Worm (Caenorhabditis elegans) whole organism, midembryonic: Measurements from ENCODE around the gene fbxa-192.

Source experiments
- cog-1 ChIP-seq: sonication (generic microtip); optimal IDR thresholded peaks from 2 replicates; lab custom pipeline; 2016; ENCODE audit warnings: missing genetic modification characterization, missing compliant biosample characterization
- flt-1 ChIP-seq: fragments of 200-800 bp; sonication (Bioruptor generic); IDR thresholded peaks from 2 replicates; pipeline ENCODE4 v1.3.6; 2022; ENCODE audit warnings: missing genetic modification characterization, missing compliant biosample characterization
- med-1 ChIP-seq: sonication (generic microtip); optimal IDR thresholded peaks from 2 replicates; lab custom pipeline; 2017; ENCODE audit warnings: missing genetic modification characterization, mild to moderate bottlenecking, missing compliant biosample characterization, antibody characterized with exemption, missing genetic modification reagents; ENCODE audit not compliant: insufficient read depth
- ref-1 ChIP-seq: fragments of 200-800 bp; sonication (Bioruptor generic); conservative IDR thresholded peaks from 2 replicates; pipeline ENCODE4 v1.3.6; 2022; ENCODE audit warnings: missing genetic modification reagents, missing genetic modification characterization, missing compliant biosample characterization
- tab-1 ChIP-seq: fragments of 200-800 bp; sonication (Bioruptor generic); IDR thresholded peaks from 2 replicates; pipeline ENCODE4 v1.3.6; 2022; ENCODE audit warnings: missing genetic modification characterization, missing compliant biosample characterization
- ztf-23 ChIP-seq: fragments of 200-800 bp; sonication (Bioruptor generic); IDR thresholded peaks from 2 replicates; pipeline ENCODE4 v1.3.6; 2022; ENCODE audit warnings: missing genetic modification reagents, missing genetic modification characterization, missing compliant biosample characterization

DNA sequence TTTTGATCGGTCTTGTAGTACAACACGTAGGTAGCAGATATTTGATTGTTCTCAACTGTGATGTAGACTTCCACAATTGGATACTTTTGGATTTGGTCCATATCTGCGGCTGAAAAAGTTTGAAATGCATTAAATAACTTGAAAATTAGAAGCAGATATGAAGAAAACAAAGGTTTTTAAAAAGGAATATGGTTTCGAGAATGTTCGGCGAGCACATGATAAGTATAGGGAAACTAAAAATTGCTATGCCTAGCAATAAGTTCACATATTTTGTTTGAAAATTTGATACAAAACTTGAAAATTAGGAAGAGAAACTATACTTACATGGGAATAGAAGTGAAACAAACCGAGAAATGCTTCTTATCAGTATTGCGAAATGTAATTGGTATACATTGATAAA lies 34.7 kb downstream of the fbxa-192 start, which contains the start of gene Y6G8.5:
- no peak for TF ChIP-seq cog-1 (tag; lab: Kevin White, UChicago)
- no peak for TF ChIP-seq tab-1 (GFP tag; lab: Robert Waterston, UW)
- TF ChIP-seq ztf-23 (GFP tag; lab: Robert Waterston, UW), result no peak
- no peak for TF ChIP-seq ref-1 (GFP tag; lab: Robert Waterston, UW)
- TF ChIP-seq med-1, result no peak
- TF ChIP-seq flt-1 (GFP tag; lab: Robert Waterston, UW), result no peak
